Fruit fly (Drosophila melanogaster) Kc167 (cell line): ENCODE results near the gene ringer.

ENCODE experiments used
- Sin3A ChIP-seq: fragments of >200 bp; optimal IDR thresholded peaks from 2 replicates; lab custom pipeline; 2018; ENCODE audit warnings: missing external identifiers
- insv ChIP-seq: fragments of >200 bp; optimal IDR thresholded peaks from 3 replicates; lab custom pipeline; 2018; ENCODE audit warnings: missing external identifiers
- psq ChIP-seq: fragments of >200 bp; optimal IDR thresholded peaks from 2 replicates; lab custom pipeline; 2017; ENCODE audit warnings: missing external identifiers

DNA sequence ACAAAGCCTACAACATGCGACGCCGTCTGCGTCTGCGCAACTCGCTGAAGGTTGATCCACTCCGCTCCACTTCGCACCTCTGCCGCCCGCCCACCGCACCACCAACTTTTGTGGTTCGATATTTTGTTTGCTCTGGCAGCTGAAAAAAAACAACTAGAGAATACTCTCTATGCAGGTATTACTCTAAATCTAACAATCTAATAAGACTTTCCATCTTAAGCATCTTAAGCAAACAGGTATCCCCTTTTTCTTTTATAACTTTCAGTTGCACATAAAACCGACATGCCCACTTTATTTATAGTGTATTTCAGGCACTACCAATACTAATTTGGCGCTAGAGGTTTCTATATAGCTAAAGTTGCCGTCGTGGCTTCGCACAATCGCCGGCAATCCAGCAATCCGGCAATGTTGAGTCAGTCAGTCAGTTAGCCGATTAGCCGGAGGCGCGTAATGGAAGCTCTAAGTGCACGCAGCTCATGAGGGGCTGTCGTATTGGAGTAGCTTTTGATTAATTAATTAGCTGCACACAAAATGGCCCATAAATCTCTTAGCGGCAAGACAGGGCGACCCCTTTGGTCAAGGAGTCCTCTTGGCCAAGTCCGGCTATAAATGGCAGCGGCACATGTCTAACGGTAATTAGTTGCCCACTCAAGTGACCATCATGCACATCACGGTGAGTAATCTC is 30.9 kb downstream of the ringer start, which contains the start of gene CG13058:
- TF ChIP-seq insv (no peak), psq (lab: Kevin White, UChicago) (no peak), Sin3A (lab: Kevin White, UChicago) (no peak)
